Worm (Caenorhabditis elegans) whole organism, young adult: Measurements from ENCODE around the gene lact-1.

ENCODE experiments used
- F52B5.7 ChIP-seq: sonication (generic microtip); optimal IDR thresholded peaks from 2 replicates; lab custom pipeline; 2016; ENCODE audit warnings: mild to moderate bottlenecking, missing genetic modification characterization, missing compliant biosample characterization
- hlh-12 ChIP-seq: sonication (generic microtip); optimal IDR thresholded peaks from 2 replicates; lab custom pipeline; 2016; ENCODE audit warnings: missing genetic modification characterization, missing compliant biosample characterization
- hmg-20 ChIP-seq: fragments of 200-800 bp; sonication (Bioruptor generic); IDR thresholded peaks from 2 replicates; pipeline ENCODE4 v1.3.6; 2022; ENCODE audit warnings: missing genetic modification reagents, missing genetic modification characterization, missing compliant biosample characterization
- lin-35 ChIP-seq, 3 experiments: fragments of 150-350 bp in 2 of 3; sonication (generic microtip) in 1 of 3; optimal IDR thresholded peaks; 2 replicates each; lab custom pipeline; 2014 to 2018; ENCODE audit warnings: missing biosample characterization in 3 of 3, missing genetic modification characterization in 3 of 3, missing genetic modification reagents in 3 of 3
- zfh-2 ChIP-seq: fragments of 200-800 bp; sonication (Bioruptor generic); conservative IDR thresholded peaks from 2 replicates; pipeline ENCODE4 v1.3.6; 2022; ENCODE audit warnings: missing genetic modification reagents, missing genetic modification characterization, missing compliant biosample characterization

DNA sequence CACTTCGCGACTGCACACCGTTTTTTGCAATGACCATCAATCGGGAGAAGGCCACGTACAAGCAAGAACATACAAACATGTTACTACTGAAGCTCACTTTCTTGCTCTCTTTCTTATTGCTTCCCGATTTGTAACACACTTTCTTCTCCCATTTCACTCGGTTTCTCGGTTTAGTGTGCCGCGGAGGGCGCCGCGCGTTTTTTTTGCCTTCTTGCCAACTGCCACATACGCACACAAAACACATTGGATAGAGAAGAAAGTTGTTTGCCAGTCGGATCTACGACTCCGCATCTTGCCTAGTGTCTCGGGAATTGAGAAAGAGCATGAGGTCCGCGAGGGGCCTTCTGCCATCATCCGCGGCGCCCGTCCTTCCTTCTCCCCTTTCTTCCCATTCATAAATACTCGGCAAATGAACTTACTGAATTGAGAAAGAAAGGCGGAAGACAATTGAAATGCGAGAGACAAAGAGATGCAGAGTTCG, 25.4 kb downstream of the lact-1 start:
- no peak for TF ChIP-seq hlh-12 (tag; lab: Kevin White, UChicago)
- TF ChIP-seq lin-35 (GFP tag; optimal IDR thresholded peaks at IDR 0.05; lab: Kevin White, UChicago): peak in 1 of 3 experiments; percentile 26
- peak; percentile 93 for TF ChIP-seq zfh-2 (GFP tag; lab: Robert Waterston, UW)
- TF ChIP-seq hmg-20 (GFP tag; lab: Robert Waterston, UW): no peak
- no peak for TF ChIP-seq F52B5.7 (tag; lab: Kevin White, UChicago)
